Worm (Caenorhabditis elegans) whole organism, early embryonic: Measurements from ENCODE around the gene oac-40.

ENCODE experiments used
- B0310.2 ChIP-seq: sonication (generic microtip); optimal IDR thresholded peaks from 2 replicates; lab custom pipeline; 2016; ENCODE audit warnings: mild to moderate bottlenecking, missing genetic modification characterization, missing compliant biosample characterization
- F13C5.2 ChIP-seq: sonication (generic microtip); optimal IDR thresholded peaks from 2 replicates; lab custom pipeline; 2017; ENCODE audit warnings: mild to moderate bottlenecking, missing genetic modification characterization, inconsistent platforms, missing compliant biosample characterization
- ama-1 ChIP-seq: fragments of 150-350 bp; optimal IDR thresholded peaks from 2 replicates; lab custom pipeline; 2014
- ceh-13 ChIP-seq: fragments of 200-800 bp; sonication (Bioruptor generic); optimal IDR thresholded peaks from 2 replicates; lab custom pipeline; 2018; ENCODE audit warnings: mild to moderate bottlenecking, missing genetic modification characterization, missing compliant biosample characterization
- ceh-36 ChIP-seq: sonication (generic microtip); optimal IDR thresholded peaks from 2 replicates; lab custom pipeline; 2016; ENCODE audit warnings: missing genetic modification characterization, inconsistent platforms, missing compliant biosample characterization
- flt-1 ChIP-seq: fragments of 200-800 bp; sonication (Bioruptor generic); IDR thresholded peaks from 2 replicates; pipeline ENCODE4 v1.3.6; 2022; ENCODE audit warnings: missing genetic modification characterization, missing compliant biosample characterization
- hmg-4 ChIP-seq: fragments of 200-800 bp; sonication (Bioruptor generic); optimal IDR thresholded peaks from 2 replicates; lab custom pipeline; 2018; ENCODE audit warnings: mild to moderate bottlenecking, missing genetic modification characterization, missing compliant biosample characterization
- hnd-1 ChIP-seq: sonication (generic microtip); optimal IDR thresholded peaks from 2 replicates; lab custom pipeline; 2016; ENCODE audit warnings: missing genetic modification characterization, missing compliant biosample characterization
- sea-1 ChIP-seq: fragments of 200-800 bp; sonication (Bioruptor generic); conservative IDR thresholded peaks from 2 replicates; pipeline ENCODE4 v1.3.6; 2022; ENCODE audit warnings: missing genetic modification characterization, missing compliant biosample characterization
- tbx-11 ChIP-seq: fragments of 200-800 bp; sonication (Bioruptor generic); IDR thresholded peaks from 2 replicates; pipeline ENCODE4 v1.3.6; 2022; ENCODE audit warnings: missing genetic modification characterization, missing compliant biosample characterization
- tbx-37 ChIP-seq: fragments of 200-800 bp; sonication (Bioruptor generic); conservative IDR thresholded peaks from 2 replicates; pipeline ENCODE4 v1.3.6; 2022; ENCODE audit warnings: missing genetic modification reagents, missing genetic modification characterization, missing compliant biosample characterization

DNA sequence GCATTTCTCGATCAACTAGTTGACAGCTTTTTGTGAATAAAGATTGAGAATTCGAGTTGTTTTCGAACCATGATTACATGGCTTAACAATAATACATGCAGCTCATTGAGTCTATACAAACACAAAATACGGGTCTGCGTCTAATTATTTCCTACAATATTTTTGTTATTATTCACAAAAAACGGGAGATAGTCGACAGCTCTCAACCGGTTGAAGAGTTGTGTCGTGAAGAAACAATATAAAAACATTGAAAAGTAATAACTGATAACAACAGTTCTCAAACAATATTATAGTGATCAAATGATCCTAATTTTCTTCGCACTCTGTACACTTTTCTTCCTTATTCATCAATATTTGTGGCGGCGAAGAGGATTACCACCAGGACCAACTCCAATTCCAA, 24.5 kb downstream of the oac-40 start, which contains the start of gene cyp-33B1:
- TF ChIP-seq tbx-11 (GFP tag; lab: Robert Waterston, UW) = no peak
- no peak for TF ChIP-seq ama-1
- no peak for TF ChIP-seq flt-1 (GFP tag; lab: Robert Waterston, UW)
- no peak for TF ChIP-seq hnd-1
- TF ChIP-seq ceh-13 (GFP tag; lab: Kevin White, UChicago) = no peak
- TF ChIP-seq F13C5.2 (tag; lab: Kevin White, UChicago) = no peak
- no peak for TF ChIP-seq sea-1 (GFP tag; lab: Robert Waterston, UW)
- TF ChIP-seq hmg-4 (GFP tag; lab: Kevin White, UChicago) = no peak
- no peak for TF ChIP-seq B0310.2 (tag; lab: Kevin White, UChicago)
- TF ChIP-seq ceh-36 (tag; lab: Kevin White, UChicago) = no peak
- no peak for TF ChIP-seq tbx-37 (GFP tag; lab: Robert Waterston, UW)
